Worm (Caenorhabditis elegans): ENCODE results near the gene mob-1.
A peak's percentile ranks its signal among the peaks of the same experiment; 100 is the strongest.

Gene mob-1

ce11 chrIV:11882534-11882933 is 22.2 kb downstream of the mob-1 start:
- TF ChIP-seq snpc-3.4 (tag; optimal IDR thresholded peaks at IDR 0.05): no peak
- TF ChIP-seq hsf-1 (GFP tag; IDR thresholded peaks at IDR 0.05): no peak
- TF ChIP-seq sptf-2 (GFP tag; optimal IDR thresholded peaks at IDR 0.05): no peak
- TF ChIP-seq die-1 (tag; optimal IDR thresholded peaks at IDR 0.05): no peak
- no peak for TF ChIP-seq ztf-26 (tag; optimal IDR thresholded peaks at IDR 0.05)

- TF ChIP-seq madf-6 (GFP tag; IDR thresholded peaks at IDR 0.05) (no peak), snpc-1.1 (tag; optimal IDR thresholded peaks at IDR 0.05; ENCODE audit: insufficient read depth) (no peak), tbp1 (GFP tag; optimal IDR thresholded peaks at IDR 0.05) (no peak)
Measured at ce11 chrIV:11883478-11883877, 23.1 kb downstream of the mob-1 start.

ce11 chrIV:11885313-11885712 is 25.0 kb downstream of the mob-1 start, which contains the start of gene let-653:
Gene let-653, plus strand, starts transcription at chrIV:11885613.
- TF ChIP-seq mel-28 (tag; optimal IDR thresholded peaks at IDR 0.05; ENCODE audit: borderline replicate concordance) (no peak), C17E4.6 (GFP tag; IDR thresholded peaks at IDR 0.05) (no peak), egrh-3 (GFP tag; IDR thresholded peaks at IDR 0.05) (no peak), zfh-2 (GFP tag; conservative IDR thresholded peaks at IDR 0.05) (no peak), lin-40 (tag; optimal IDR thresholded peaks at IDR 0.05) (no peak)

- TF ChIP-seq egrh-3 (GFP tag; IDR thresholded peaks at IDR 0.05): no peak
- TF ChIP-seq F10E7.11 (tag; optimal IDR thresholded peaks at IDR 0.05): no peak
- no peak for TF ChIP-seq snpc-4 (GFP tag; optimal IDR thresholded peaks at IDR 0.05)
- TF ChIP-seq snpc-4 (tag; optimal IDR thresholded peaks at IDR 0.05): no peak
- no peak for TF ChIP-seq fkh-3 (tag; optimal IDR thresholded peaks at IDR 0.05)
- TF ChIP-seq dpff-1 (tag; optimal IDR thresholded peaks at IDR 0.05): no peak
Measured at ce11 chrIV:11892545-11892944, 32.2 kb downstream of the mob-1 start.

- no peak for TF ChIP-seq hrde-1 (tag; optimal IDR thresholded peaks at IDR 0.05; ENCODE audit: borderline replicate concordance)
- no peak for TF ChIP-seq ztf-3 (GFP tag; optimal IDR thresholded peaks at IDR 0.05)
- no peak for TF ChIP-seq dpff-1 (tag; optimal IDR thresholded peaks at IDR 0.05)
- TF ChIP-seq snpc-1.1 (tag; optimal IDR thresholded peaks at IDR 0.05; ENCODE audit: insufficient read depth): no peak
- TF ChIP-seq sdz-38 (tag; optimal IDR thresholded peaks at IDR 0.05): no peak
- TF ChIP-seq T26A5.8 (tag; optimal IDR thresholded peaks at IDR 0.05): no peak
- TF ChIP-seq F57A8.1 (GFP tag; optimal IDR thresholded peaks at IDR 0.05): no peak
- no peak for TF ChIP-seq let-526 (GFP tag; IDR thresholded peaks at IDR 0.05)
- no peak for TF ChIP-seq nfya-2 (GFP tag; IDR thresholded peaks at IDR 0.05)
Measured at ce11 chrIV:11893336-11893735, 33.0 kb downstream of the mob-1 start.

ce11 chrIV:11897710-11898109 is 37.4 kb downstream of the mob-1 start:
- TF ChIP-seq nhr-80 (tag; optimal IDR thresholded peaks at IDR 0.05): peak; percentile 38
- TF ChIP-seq lag-1 (GFP tag; IDR thresholded peaks at IDR 0.05): no peak

- TF ChIP-seq him-1 (tag; optimal IDR thresholded peaks at IDR 0.05) (no peak), Y53F4B.3 (GFP tag; IDR thresholded peaks at IDR 0.05) (no peak), atf-7 (tag; optimal IDR thresholded peaks at IDR 0.05) (peak; percentile 29), xnd-1 (tag; optimal IDR thresholded peaks at IDR 0.05) (no peak), nfya-1 (tag; optimal IDR thresholded peaks at IDR 0.05; ENCODE audit: borderline replicate concordance, insufficient read depth) (no peak), K11D2.4 (GFP tag; IDR thresholded peaks at IDR 0.05) (no peak), ceh-91 (GFP tag; IDR thresholded peaks at IDR 0.05) (no peak), B0035.1 (tag; optimal IDR thresholded peaks at IDR 0.05) (no peak), F57C9.4 (tag; optimal IDR thresholded peaks at IDR 0.05) (no peak), bed-2 (GFP tag; IDR thresholded peaks at IDR 0.05) (no peak), somi-1 (GFP tag; optimal IDR thresholded peaks at IDR 0.05) (peak; percentile 44), egrh-3 (GFP tag; IDR thresholded peaks at IDR 0.05) (no peak), aptf-2 (GFP tag; conservative IDR thresholded peaks at IDR 0.05) (no peak), ceh-27 (GFP tag; optimal IDR thresholded peaks at IDR 0.05) (no peak)
Measured at ce11 chrIV:11899358-11899757, 39.0 kb downstream of the mob-1 start, which contains the start of gene nhr-43. Gene nhr-43, plus strand, starts transcription at chrIV:11899590.
